Fruit fly (Drosophila melanogaster): ENCODE results near the gene Meltrin.

- TF ChIP-seq CG8478 (optimal IDR thresholded peaks at IDR 0.05) (no peak), CTCF (optimal IDR thresholded peaks at IDR 0.05) (no peak)
Measured at dm6 chr3R:14723355-14723670, 26.2 kb upstream of the Meltrin start.
